Worm (Caenorhabditis elegans): ENCODE data around the gene F40G9.18.

The F40G9.18 gene

ce11 chrIII:184335-184734, 15.0 kb upstream of the F40G9.18 start:
- TF ChIP-seq elt-2 (tag; optimal IDR thresholded peaks at IDR 0.05) = no peak
- TF ChIP-seq efl-1 (optimal IDR thresholded peaks at IDR 0.05) = no peak
- TF ChIP-seq efl-1 (GFP tag; optimal IDR thresholded peaks at IDR 0.05 in 1 of 2) = peak in 1 of 2 experiments; percentile 64

- TF ChIP-seq elt-2 (tag; optimal IDR thresholded peaks at IDR 0.05) = peak; percentile 39
- no peak for TF ChIP-seq C16A3.4 (tag; optimal IDR thresholded peaks at IDR 0.05)
These were observed 13.7 kb upstream of the F40G9.18 start for ce11 chrIII:183072-183471.

- TF ChIP-seq aha-1 (tag; optimal IDR thresholded peaks at IDR 0.05) = no peak
- no peak for TF ChIP-seq ztf-11 (tag; optimal IDR thresholded peaks at IDR 0.05)
- TF ChIP-seq Y116A8C.19 (tag; optimal IDR thresholded peaks at IDR 0.05; ENCODE audit: borderline replicate concordance) = no peak
- no peak for TF ChIP-seq egl-13 (tag; optimal IDR thresholded peaks at IDR 0.05)
- no peak for TF ChIP-seq efl-3 (GFP tag; optimal IDR thresholded peaks at IDR 0.05)
- TF ChIP-seq unc-30 (tag; optimal IDR thresholded peaks at IDR 0.05) = no peak
- no peak for TF ChIP-seq ceh-63 (GFP tag; optimal IDR thresholded peaks at IDR 0.05)
- no peak for TF ChIP-seq pqm-1 (tag; optimal IDR thresholded peaks at IDR 0.05)
- TF ChIP-seq ets-5 (GFP tag; IDR thresholded peaks at IDR 0.05) = no peak
- TF ChIP-seq grh-1 (GFP tag; IDR thresholded peaks at IDR 0.05) = no peak
- no peak for TF ChIP-seq alr-1 (tag; optimal IDR thresholded peaks at IDR 0.05; ENCODE audit: borderline replicate concordance)
- no peak for TF ChIP-seq nhr-90 (tag; optimal IDR thresholded peaks at IDR 0.05; ENCODE audit: poor library complexity)
- no peak for TF ChIP-seq tbx-2 (tag; optimal IDR thresholded peaks at IDR 0.05)
- TF ChIP-seq lin-14 (GFP tag; optimal IDR thresholded peaks at IDR 0.05) = no peak
- TF ChIP-seq unc-130 (tag; optimal IDR thresholded peaks at IDR 0.05) = no peak
- no peak for TF ChIP-seq ztf-4 (tag; optimal IDR thresholded peaks at IDR 0.05)
- TF ChIP-seq irx-1 (tag; optimal IDR thresholded peaks at IDR 0.05) = no peak
- no peak for TF ChIP-seq aly-2 (tag; optimal IDR thresholded peaks at IDR 0.05)
- no peak for TF ChIP-seq nhr-76 (tag; optimal IDR thresholded peaks at IDR 0.05)
These were observed 12.7 kb upstream of the F40G9.18 start, which contains the start of gene F40G9.15 for ce11 chrIII:182080-182479. TSS of gene F40G9.15 (plus strand) at chrIII:182380.

- TF ChIP-seq lir-3 (tag; optimal IDR thresholded peaks at IDR 0.05; ENCODE audit: poor library complexity) = no peak
- TF ChIP-seq mab-9 (GFP tag; IDR thresholded peaks at IDR 0.05) = no peak
- no peak for TF ChIP-seq pax-3 (tag; optimal IDR thresholded peaks at IDR 0.05)
- no peak for TF ChIP-seq lin-39 (tag; optimal IDR thresholded peaks at IDR 0.05)
- no peak for TF ChIP-seq nhr-85 (tag)
- no peak for TF ChIP-seq dpl-1 (GFP tag; optimal IDR thresholded peaks at IDR 0.05)
- no peak for TF ChIP-seq elt-2 (tag; optimal IDR thresholded peaks at IDR 0.05)
- no peak for TF ChIP-seq unc-130 (tag; optimal IDR thresholded peaks at IDR 0.05)
- TF ChIP-seq ceh-8 (GFP tag; optimal IDR thresholded peaks at IDR 0.05) = no peak
- TF ChIP-seq unc-86 (tag; optimal IDR thresholded peaks at IDR 0.05) = no peak
- no peak for TF ChIP-seq snpc-4 (tag; optimal IDR thresholded peaks at IDR 0.05)
- no peak for TF ChIP-seq lsy-2 (tag; optimal IDR thresholded peaks at IDR 0.05)
- no peak for TF ChIP-seq efl-3 (GFP tag; optimal IDR thresholded peaks at IDR 0.05)
- no peak for TF ChIP-seq zip-4 (GFP tag; optimal IDR thresholded peaks at IDR 0.05)
- no peak for TF ChIP-seq ceh-82 (tag; optimal IDR thresholded peaks at IDR 0.05)
These were observed 11.6 kb upstream of the F40G9.18 start, which contains the start of gene F40G9.5 for ce11 chrIII:180963-181362. TSS of gene F40G9.5 (plus strand) at chrIII:181263.

ce11 chrIII:179123-179592, 9.8 kb upstream of the F40G9.18 start, which contains the start of gene F40G9.6:
TSS of gene F40G9.6 (plus strand) at chrIII:179542.
- TF ChIP-seq rnt-1 (tag; optimal IDR thresholded peaks at IDR 0.05) = no peak
- TF ChIP-seq sptf-1 (tag; optimal IDR thresholded peaks at IDR 0.05) = no peak
- TF ChIP-seq hlh-4 (tag; optimal IDR thresholded peaks at IDR 0.05) = no peak
- no peak for TF ChIP-seq lin-15B (tag; optimal IDR thresholded peaks at IDR 0.05)
- no peak for TF ChIP-seq grh-1 (GFP tag; IDR thresholded peaks at IDR 0.05)
- TF ChIP-seq nhr-20 (tag; optimal IDR thresholded peaks at IDR 0.05) = no peak
- no peak for TF ChIP-seq nhr-12 (tag; optimal IDR thresholded peaks at IDR 0.05)
- TF ChIP-seq snpc-4 (tag; optimal IDR thresholded peaks at IDR 0.05) = no peak
- TF ChIP-seq vab-15 (tag; optimal IDR thresholded peaks at IDR 0.05) = no peak
- no peak for TF ChIP-seq fkh-8 (tag; optimal IDR thresholded peaks at IDR 0.05)
- no peak for TF ChIP-seq ceh-82 (tag; optimal IDR thresholded peaks at IDR 0.05)
- no peak for TF ChIP-seq isw-1 (GFP tag; IDR thresholded peaks at IDR 0.05)
- no peak for TF ChIP-seq zip-4 (GFP tag; optimal IDR thresholded peaks at IDR 0.05)
- TF ChIP-seq elt-3 (tag; optimal IDR thresholded peaks at IDR 0.05) = no peak
- no peak for TF ChIP-seq ztf-4 (tag; optimal IDR thresholded peaks at IDR 0.05)
- TF ChIP-seq nhr-84 (tag; optimal IDR thresholded peaks at IDR 0.05) = no peak
- no peak for TF ChIP-seq mab-9 (GFP tag; IDR thresholded peaks at IDR 0.05)
- TF ChIP-seq dpl-1 (GFP tag; optimal IDR thresholded peaks at IDR 0.05) = no peak
- TF ChIP-seq ceh-8 (GFP tag; optimal IDR thresholded peaks at IDR 0.05) = no peak

Measured in whole organism, L1 larva.